Fruit fly (Drosophila melanogaster) whole organism, adult: ENCODE data around the gene CG31515.

Experiments
- CG11617 ChIP-seq: fragments of 200-800 bp; sonication (Bioruptor generic); optimal IDR thresholded peaks from 2 replicates; lab custom pipeline; 2017; ENCODE audit warnings: mild to moderate bottlenecking, missing biosample characterization, missing genetic modification reagents, missing genetic modification characterization
- CG12768 ChIP-seq: fragments of 200-800 bp; sonication (Bioruptor generic); optimal IDR thresholded peaks from 2 replicates; lab custom pipeline; 2017; ENCODE audit warnings: missing biosample characterization, missing genetic modification characterization, mild to moderate bottlenecking, moderate library complexity, missing genetic modification reagents
- CG14711 ChIP-seq: fragments of 200-800 bp; sonication (Bioruptor generic); optimal IDR thresholded peaks from 2 replicates; lab custom pipeline; 2018; ENCODE audit warnings: missing biosample characterization, mild to moderate bottlenecking, missing genetic modification characterization, moderate library complexity
- CG1620 ChIP-seq: fragments of 200-800 bp; sonication (Bioruptor generic); optimal IDR thresholded peaks from 2 replicates; lab custom pipeline; 2016; ENCODE audit warnings: missing biosample characterization, missing genetic modification characterization
- CG33017 ChIP-seq: fragments of 200-800 bp; sonication (Bioruptor generic); optimal IDR thresholded peaks from 2 replicates; lab custom pipeline; 2018; ENCODE audit warnings: missing biosample characterization, mild to moderate bottlenecking, missing genetic modification characterization, moderate library complexity
- CG5204 ChIP-seq: fragments of 200-800 bp; sonication (Bioruptor generic); optimal IDR thresholded peaks from 2 replicates; lab custom pipeline; 2016; ENCODE audit warnings: missing biosample characterization, missing genetic modification characterization
- CG7045 ChIP-seq: fragments of 200-800 bp; sonication (Bioruptor generic); optimal IDR thresholded peaks from 2 replicates; lab custom pipeline; 2017; ENCODE audit warnings: missing biosample characterization, mild to moderate bottlenecking, missing genetic modification characterization
- CG7101 ChIP-seq: fragments of 200-800 bp; sonication (Bioruptor generic); optimal IDR thresholded peaks from 2 replicates; lab custom pipeline; 2018; ENCODE audit warnings: missing biosample characterization, mild to moderate bottlenecking, missing genetic modification characterization, moderate library complexity
- Clk ChIP-seq: fragments of 200-800 bp; sonication (Bioruptor generic); optimal IDR thresholded peaks from 2 replicates; lab custom pipeline; 2017; ENCODE audit warnings: missing biosample characterization, missing genetic modification characterization
- Crg-1 ChIP-seq: fragments of 200-800 bp; sonication (Bioruptor generic); optimal IDR thresholded peaks from 2 replicates; lab custom pipeline; 2016; ENCODE audit warnings: missing biosample characterization, missing genetic modification characterization
- Hr96 ChIP-seq: fragments of 200-800 bp; sonication (Bioruptor generic); optimal IDR thresholded peaks from 2 replicates; lab custom pipeline; 2016; ENCODE audit warnings: missing biosample characterization, missing genetic modification characterization
- Mnt ChIP-seq: fragments of 200-800 bp; sonication (Bioruptor generic); optimal IDR thresholded peaks from 2 replicates; lab custom pipeline; 2016; ENCODE audit warnings: missing biosample characterization, mild to moderate bottlenecking, missing genetic modification characterization
- bab1 ChIP-seq: fragments of 200-800 bp; sonication (Bioruptor generic); optimal IDR thresholded peaks from 3 replicates; lab custom pipeline; 2019; ENCODE audit warnings: missing biosample characterization, mild to moderate bottlenecking, missing genetic modification characterization, moderate library complexity
- cic ChIP-seq: fragments of 200-800 bp; sonication (Bioruptor generic); optimal IDR thresholded peaks from 2 replicates; lab custom pipeline; 2017; ENCODE audit warnings: missing biosample characterization, mild to moderate bottlenecking, missing genetic modification characterization, moderate library complexity
- cnc ChIP-seq, 2 experiments: fragments of >200 bp; optimal IDR thresholded peaks; 2 replicates each; lab custom pipeline; 2017
- kay ChIP-seq: fragments of 200-800 bp; sonication (Bioruptor generic); peaks from one replicate; lab custom pipeline; 2016; ENCODE audit warnings: missing biosample characterization, missing genetic modification characterization, borderline replicate concordance
- ovo ChIP-seq: fragments of 200-800 bp; sonication (Bioruptor generic); optimal IDR thresholded peaks from 2 replicates; lab custom pipeline; 2016; ENCODE audit warnings: missing biosample characterization, missing genetic modification characterization
- pad ChIP-seq: fragments of 200-800 bp; sonication (Bioruptor generic); optimal IDR thresholded peaks from 3 replicates; lab custom pipeline; 2017; ENCODE audit warnings: missing biosample characterization, missing genetic modification characterization, mild to moderate bottlenecking, moderate library complexity, missing genetic modification reagents
- tj ChIP-seq: fragments of 200-800 bp; sonication (Bioruptor generic); optimal IDR thresholded peaks from 3 replicates; lab custom pipeline; 2017; ENCODE audit warnings: missing biosample characterization, mild to moderate bottlenecking, missing genetic modification characterization, moderate library complexity
- toe ChIP-seq: fragments of 200-800 bp; sonication (Bioruptor generic); optimal IDR thresholded peaks from 2 replicates; lab custom pipeline; 2016; ENCODE audit warnings: missing biosample characterization, missing genetic modification characterization

The CG31515 gene

dm6 chr3R:23390769-23391309 lies 2.1 kb upstream of the CG31515 start:
- no peak for TF ChIP-seq cnc (optimal IDR thresholded peaks at IDR 0.05; lab: Kevin White, UChicago)
- no peak for TF ChIP-seq kay (GFP tag; lab: Kevin White, UChicago)
- TF ChIP-seq Mnt (GFP tag; lab: Kevin White, UChicago): no peak
- TF ChIP-seq CG7045 (GFP tag; lab: Kevin White, UChicago): no peak
- no peak for TF ChIP-seq CG12768 (GFP tag; lab: Kevin White, UChicago)
- no peak for TF ChIP-seq toe (GFP tag; lab: Kevin White, UChicago)

- TF ChIP-seq Mnt (GFP tag; lab: Kevin White, UChicago): no peak
- TF ChIP-seq CG1620: no peak
- no peak for TF ChIP-seq CG7101
- TF ChIP-seq bab1 (GFP tag; lab: Kevin White, UChicago): no peak
- TF ChIP-seq CG5204: no peak
- no peak for TF ChIP-seq cic (GFP tag; lab: Kevin White, UChicago)
- no peak for TF ChIP-seq pad
- no peak for TF ChIP-seq CG14711 (tag; lab: Kevin White, UChicago)
- no peak for TF ChIP-seq kay (GFP tag; lab: Kevin White, UChicago)
Observed at dm6 chr3R:23386907-23387306, 1.8 kb downstream of the CG31515 start.

DNA sequence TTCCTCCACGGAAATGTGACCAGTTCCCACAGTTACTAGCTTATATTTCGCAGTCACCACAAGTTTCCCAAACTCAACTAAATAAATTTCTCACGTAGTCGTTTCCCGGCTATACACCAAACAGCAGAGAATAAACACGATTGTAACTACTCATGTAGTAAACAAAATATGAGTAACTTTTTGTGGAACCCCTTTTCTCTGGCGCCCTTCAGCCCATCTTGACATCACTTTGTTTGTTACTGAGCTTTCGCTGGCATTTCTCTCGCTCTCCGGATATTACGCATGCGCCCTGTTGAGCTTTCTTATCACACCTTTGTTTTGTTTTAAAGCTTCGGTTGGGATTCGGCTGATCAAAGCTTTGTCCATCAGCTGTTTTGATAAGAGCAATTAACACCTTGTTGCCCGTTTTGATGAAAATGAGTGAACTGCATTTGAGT lies 2.7 kb downstream of the CG31515 start:
- TF ChIP-seq Clk (GFP tag; lab: Kevin White, UChicago) (no peak), ovo (GFP tag; lab: Kevin White, UChicago) (no peak), cic (GFP tag; lab: Kevin White, UChicago) (peak; percentile 86), CG7101 (peak; percentile 18), bab1 (GFP tag; lab: Kevin White, UChicago) (no peak), CG12768 (GFP tag; lab: Kevin White, UChicago) (no peak), CG5204 (no peak), Crg-1 (GFP tag; lab: Kevin White, UChicago) (no peak), kay (GFP tag; lab: Kevin White, UChicago) (peak; percentile 97), CG11617 (GFP tag; lab: Kevin White, UChicago) (no peak), CG14711 (tag; lab: Kevin White, UChicago) (no peak), Hr96 (no peak), pad (peak; percentile 12), tj (GFP tag; lab: Kevin White, UChicago) (no peak), CG33017 (tag; lab: Kevin White, UChicago) (peak; percentile 49), CG7045 (GFP tag; lab: Kevin White, UChicago) (no peak), CG1620 (no peak), Mnt (GFP tag; lab: Kevin White, UChicago) (no peak), toe (GFP tag; lab: Kevin White, UChicago) (no peak), cnc (optimal IDR thresholded peaks at IDR 0.05; lab: Kevin White, UChicago) (no peak)

- TF ChIP-seq cnc (optimal IDR thresholded peaks at IDR 0.05; lab: Kevin White, UChicago) (no peak), Clk (GFP tag; lab: Kevin White, UChicago) (peak; percentile 40), pad (no peak), CG7045 (GFP tag; lab: Kevin White, UChicago) (peak; percentile 6), CG12768 (GFP tag; lab: Kevin White, UChicago) (peak; percentile 94), CG11617 (GFP tag; lab: Kevin White, UChicago) (peak; percentile 14), Hr96 (peak; percentile 16), Crg-1 (GFP tag; lab: Kevin White, UChicago) (no peak), kay (GFP tag; lab: Kevin White, UChicago) (peak; percentile 50), Mnt (GFP tag; lab: Kevin White, UChicago) (peak; percentile 7), CG5204 (peak; percentile 51)
Observed at dm6 chr3R:23384591-23385260, 4.0 kb downstream of the CG31515 start, which contains the start of gene CG4393. CG4393 (minus strand) TSS chr3R:23384777.

DNA sequence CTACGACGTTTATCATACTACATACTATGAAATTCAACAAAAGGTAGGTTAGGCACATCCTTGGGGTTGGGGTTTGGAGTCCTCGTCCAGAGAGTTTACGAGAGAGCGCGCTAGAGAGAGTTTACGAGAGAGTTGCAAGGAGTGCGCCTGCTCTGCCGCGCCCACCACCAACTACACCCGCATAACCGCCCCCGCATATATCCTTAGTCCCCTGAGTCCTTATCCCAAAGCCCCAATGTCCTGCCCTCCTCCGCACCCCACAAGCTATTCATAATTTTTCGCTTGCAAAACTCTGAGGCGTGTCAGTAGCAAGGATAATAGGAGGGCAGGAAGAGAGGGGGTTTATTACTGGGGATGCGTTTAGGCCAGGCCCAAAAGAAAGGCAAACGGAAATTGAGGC lies 5.0 kb downstream of the CG31515 start:
- no peak for TF ChIP-seq CG1620
- TF ChIP-seq CG7045 (GFP tag; lab: Kevin White, UChicago): no peak
- TF ChIP-seq cic (GFP tag; lab: Kevin White, UChicago): no peak
- TF ChIP-seq kay (GFP tag; lab: Kevin White, UChicago): no peak
- TF ChIP-seq cnc (optimal IDR thresholded peaks at IDR 0.05; lab: Kevin White, UChicago): no peak
- TF ChIP-seq tj (GFP tag; lab: Kevin White, UChicago): no peak
- no peak for TF ChIP-seq Crg-1 (GFP tag; lab: Kevin White, UChicago)
- TF ChIP-seq Hr96: no peak
- TF ChIP-seq pad: no peak
- no peak for TF ChIP-seq CG14711 (tag; lab: Kevin White, UChicago)
- TF ChIP-seq Clk (GFP tag; lab: Kevin White, UChicago): no peak
- no peak for TF ChIP-seq CG7101
- TF ChIP-seq CG11617 (GFP tag; lab: Kevin White, UChicago): no peak
- TF ChIP-seq CG33017 (tag; lab: Kevin White, UChicago): no peak

- TF ChIP-seq Mnt (GFP tag; lab: Kevin White, UChicago) (no peak), bab1 (GFP tag; lab: Kevin White, UChicago) (no peak), kay (GFP tag; lab: Kevin White, UChicago) (no peak), CG33017 (tag; lab: Kevin White, UChicago) (no peak), CG11617 (GFP tag; lab: Kevin White, UChicago) (no peak), CG7101 (no peak), tj (GFP tag; lab: Kevin White, UChicago) (no peak), pad (no peak), cic (GFP tag; lab: Kevin White, UChicago) (no peak), Clk (GFP tag; lab: Kevin White, UChicago) (no peak), CG7045 (GFP tag; lab: Kevin White, UChicago) (no peak), cnc (optimal IDR thresholded peaks at IDR 0.05; lab: Kevin White, UChicago) (no peak), ovo (GFP tag; lab: Kevin White, UChicago) (no peak), Crg-1 (GFP tag; lab: Kevin White, UChicago) (no peak), CG12768 (GFP tag; lab: Kevin White, UChicago) (no peak), toe (GFP tag; lab: Kevin White, UChicago) (no peak), Hr96 (no peak), CG1620 (no peak)
Observed at dm6 chr3R:23377288-23377687, 11.4 kb downstream of the CG31515 start.
